Fruit fly (Drosophila melanogaster): ENCODE measurements around the gene Cpsf5.
A peak's percentile ranks its signal among the peaks of the same experiment; 100 is the strongest.

Gene Cpsf5

DNA sequence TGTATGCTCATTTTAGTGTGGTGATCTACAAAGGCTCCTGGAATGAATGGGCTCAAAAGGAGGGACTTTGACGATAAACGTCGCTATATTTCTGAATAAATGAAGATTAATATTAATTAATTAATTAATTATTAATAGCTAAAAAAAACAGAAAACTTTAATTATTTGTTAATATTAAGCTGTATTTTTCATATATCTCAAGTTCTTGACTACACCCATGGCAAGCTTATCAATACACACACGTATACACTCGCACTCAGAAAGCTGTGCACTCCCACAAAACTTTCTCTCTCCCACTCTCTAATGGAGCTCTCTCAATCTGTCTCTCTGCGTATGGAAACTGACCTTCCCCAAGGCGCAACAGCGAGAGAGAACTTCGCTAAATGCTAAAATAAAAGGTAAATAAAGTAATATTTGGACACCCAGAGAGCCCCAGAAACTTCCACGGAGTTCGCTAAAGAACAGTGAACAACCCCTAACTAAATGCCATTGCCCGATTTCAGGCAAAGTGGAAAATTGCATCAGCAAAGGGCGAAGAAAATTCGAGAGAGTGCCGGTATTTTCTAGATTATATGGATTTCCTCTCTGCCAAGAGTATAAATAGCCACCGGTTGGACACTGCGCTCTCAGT, 37.3 kb upstream of the Cpsf5 start:
- TF ChIP-seq esn (GFP tag; optimal IDR thresholded peaks at IDR 0.05) (peak; percentile 83), CG6854 (GFP tag; optimal IDR thresholded peaks at IDR 0.05) (peak; percentile 18), CG1621 (tag; optimal IDR thresholded peaks at IDR 0.05) (peak; percentile 31), CG6163 (GFP tag; IDR thresholded peaks at IDR 0.05) (peak; percentile 85), CG7368 (GFP tag; optimal IDR thresholded peaks at IDR 0.05) (peak; percentile 65), fd85E (GFP tag; optimal IDR thresholded peaks at IDR 0.05) (peak; percentile 0), net (GFP tag; optimal IDR thresholded peaks at IDR 0.05) (peak; percentile 64), achi (GFP tag; optimal IDR thresholded peaks at IDR 0.05) (peak; percentile 83), lz (GFP tag; optimal IDR thresholded peaks at IDR 0.05) (peak; percentile 69), Hr38 (GFP tag; optimal IDR thresholded peaks at IDR 0.05) (no peak), CG16779 (tag; optimal IDR thresholded peaks at IDR 0.05) (peak; percentile 72), ss (GFP tag; optimal IDR thresholded peaks at IDR 0.05) (no peak), Ets21C (GFP tag; optimal IDR thresholded peaks at IDR 0.05) (peak; percentile 4), CG8119 (GFP tag; IDR thresholded peaks at IDR 0.05) (peak; percentile 91), CG11902 (GFP tag; optimal IDR thresholded peaks at IDR 0.05) (peak; percentile 39), dsx (GFP tag; optimal IDR thresholded peaks at IDR 0.05; ENCODE audit: poor library complexity, severe bottlenecking) (no peak), Eip93F (GFP tag; optimal IDR thresholded peaks at IDR 0.05) (peak; percentile 25), Eip78C (GFP tag) (peak; percentile 94), Smox (GFP tag; optimal IDR thresholded peaks at IDR 0.05) (peak; percentile 84), eg (GFP tag; IDR thresholded peaks at IDR 0.05) (peak; percentile 86), CG9139 (GFP tag; optimal IDR thresholded peaks at IDR 0.05) (peak; percentile 53), CG8319 (GFP tag; optimal IDR thresholded peaks at IDR 0.05) (peak; percentile 46), CG34406 (GFP tag; optimal IDR thresholded peaks at IDR 0.05) (peak; percentile 79), CG10669 (GFP tag; optimal IDR thresholded peaks at IDR 0.05) (peak; percentile 69), cyc (GFP tag; optimal IDR thresholded peaks at IDR 0.05) (peak; percentile 68), salr (GFP tag; optimal IDR thresholded peaks at IDR 0.05) (peak; percentile 8 to 56), fkh (GFP tag; optimal IDR thresholded peaks at IDR 0.05) (peak; percentile 20), OdsH (GFP tag; optimal IDR thresholded peaks at IDR 0.05) (peak; percentile 78), Sox102F (GFP tag; optimal IDR thresholded peaks at IDR 0.05) (peak; percentile 65), Ets96B (tag; optimal IDR thresholded peaks at IDR 0.05) (peak; percentile 69), fd59A (GFP tag; optimal IDR thresholded peaks at IDR 0.05) (peak; percentile 50), vri (GFP tag; optimal IDR thresholded peaks at IDR 0.05) (peak; percentile 54), dac (GFP tag; optimal IDR thresholded peaks at IDR 0.05) (peak; percentile 49), CG3919 (GFP tag; optimal IDR thresholded peaks at IDR 0.05) (peak; percentile 86), CG31627 (GFP tag; optimal IDR thresholded peaks at IDR 0.05) (peak; percentile 43), pdm3 (GFP tag; optimal IDR thresholded peaks at IDR 0.05) (peak; percentile 72), Sox14 (GFP tag; optimal IDR thresholded peaks at IDR 0.05) (peak; percentile 69), CG6276 (GFP tag; optimal IDR thresholded peaks at IDR 0.05) (peak; percentile 83), spab (GFP tag; optimal IDR thresholded peaks at IDR 0.05) (peak; percentile 46), CG15336 (GFP tag; IDR thresholded peaks at IDR 0.05) (peak; percentile 90), Sox15 (GFP tag; optimal IDR thresholded peaks at IDR 0.05) (peak; percentile 7), Hr4 (GFP tag; optimal IDR thresholded peaks at IDR 0.05) (peak; percentile 84), CG3032 (tag; optimal IDR thresholded peaks at IDR 0.05) (peak; percentile 62), svp (GFP tag) (peak; percentile 82), Met (GFP tag; optimal IDR thresholded peaks at IDR 0.05) (peak; percentile 81), CG8632 (GFP tag; optimal IDR thresholded peaks at IDR 0.05) (peak; percentile 77), CG32006 (GFP tag; optimal IDR thresholded peaks at IDR 0.05) (peak; percentile 89), CG6808 (GFP tag; optimal IDR thresholded peaks at IDR 0.05) (peak; percentile 72), Lpt (GFP tag; optimal IDR thresholded peaks at IDR 0.05) (peak; percentile 62), Hr39 (GFP tag; optimal IDR thresholded peaks at IDR 0.05) (peak; percentile 36), CG6792 (GFP tag; optimal IDR thresholded peaks at IDR 0.05) (peak; percentile 71)
